Worm (Caenorhabditis elegans) whole organism, mixed stage, embryonic: Measurements from ENCODE around the gene fbxb-63.

ENCODE experiments used
- ceh-39 ChIP-seq: fragments of 150-350 bp; optimal IDR thresholded peaks from 2 replicates; lab custom pipeline; 2014; ENCODE audit warnings: missing biosample characterization, missing genetic modification characterization
- lsy-2 ChIP-seq: fragments of 150-350 bp; optimal IDR thresholded peaks from 2 replicates; lab custom pipeline; 2014; ENCODE audit warnings: missing biosample characterization, missing genetic modification characterization
- mep-1 ChIP-seq: fragments of 150-350 bp; optimal IDR thresholded peaks from 2 replicates; lab custom pipeline; 2017; ENCODE audit warnings: missing biosample characterization, missing genetic modification reagents, missing genetic modification characterization, inconsistent platforms
- nhr-76 ChIP-seq: sonication (generic microtip); optimal IDR thresholded peaks from 2 replicates; lab custom pipeline; 2017; ENCODE audit warnings: missing biosample characterization, missing genetic modification characterization
- pha-4 ChIP-seq: fragments of 150-350 bp; optimal IDR thresholded peaks from 2 replicates; lab custom pipeline; 2018; ENCODE audit warnings: missing biosample characterization, missing genetic modification reagents, missing genetic modification characterization
- ztf-11 ChIP-seq: fragments of 150-350 bp; optimal IDR thresholded peaks from 2 replicates; lab custom pipeline; 2014; ENCODE audit warnings: missing biosample characterization, missing genetic modification characterization

- TF ChIP-seq ceh-39 (no peak), ztf-11 (no peak), nhr-76 (tag; lab: Kevin White, UChicago) (no peak), lsy-2 (tag; lab: Kevin White, UChicago) (no peak), mep-1 (no peak), pha-4 (tag; lab: Kevin White, UChicago) (no peak)
Observed at ce11 chrV:19296723-19297122, 6.8 kb downstream of the fbxb-63 start, which contains the start of gene F55C9.6.
